Fruit fly (Drosophila melanogaster) whole organism, embryonic: ENCODE measurements around the gene Nup153.

Source experiments
- Atf6 ChIP-seq: fragments of 200-800 bp; sonication (Bioruptor generic); IDR thresholded peaks from 2 replicates; pipeline ENCODE4 v1.3.6; 2022; ENCODE audit warnings: missing biosample characterization, missing genetic modification characterization
- CG11093 ChIP-seq: fragments of 200-800 bp; sonication (Bioruptor generic); IDR thresholded peaks from 3 replicates; pipeline ENCODE4 v1.3.6; 2022; ENCODE audit warnings: missing biosample characterization, missing genetic modification characterization
- CG11504 ChIP-seq: fragments of 200-800 bp; sonication (Bioruptor generic); optimal IDR thresholded peaks from 3 replicates; lab custom pipeline; 2019; ENCODE audit warnings: missing biosample characterization, mild to moderate bottlenecking, missing genetic modification characterization, moderate library complexity
- CG12219 ChIP-seq: fragments of 200-800 bp; sonication (Bioruptor generic); optimal IDR thresholded peaks from 3 replicates; lab custom pipeline; 2018; ENCODE audit warnings: missing biosample characterization, mild to moderate bottlenecking, missing genetic modification characterization
- CG13296 ChIP-seq: fragments of 200-800 bp; sonication (Bioruptor generic); optimal IDR thresholded peaks from 3 replicates; lab custom pipeline; 2018; ENCODE audit warnings: missing biosample characterization, mild to moderate bottlenecking, missing genetic modification characterization
- CG14050 ChIP-seq: fragments of 200-800 bp; sonication (Bioruptor generic); IDR thresholded peaks from 3 replicates; pipeline ENCODE4 v1.3.6; 2022; ENCODE audit warnings: missing biosample characterization, missing genetic modification characterization
- CG14667 ChIP-seq: fragments of 200-800 bp; sonication (Bioruptor generic); IDR thresholded peaks from 2 replicates; pipeline ENCODE4 v1.3.6; 2022; ENCODE audit warnings: missing biosample characterization, missing genetic modification characterization
- CG15011 ChIP-seq: fragments of 200-800 bp; sonication (Bioruptor generic); optimal IDR thresholded peaks from 3 replicates; lab custom pipeline; 2018; ENCODE audit warnings: missing biosample characterization, mild to moderate bottlenecking, missing genetic modification characterization
- CG1529 ChIP-seq: fragments of 200-800 bp; sonication (Bioruptor generic); optimal IDR thresholded peaks from 3 replicates; lab custom pipeline; 2018; ENCODE audit warnings: missing biosample characterization, missing genetic modification characterization
- CG17568 ChIP-seq: fragments of 200-800 bp; sonication (Bioruptor generic); optimal IDR thresholded peaks from 2 replicates; lab custom pipeline; 2018; ENCODE audit warnings: missing biosample characterization, mild to moderate bottlenecking, missing genetic modification characterization, moderate library complexity
- CG17912 ChIP-seq: fragments of 200-800 bp; sonication (Bioruptor generic); optimal IDR thresholded peaks from 2 replicates; lab custom pipeline; 2018; ENCODE audit warnings: missing biosample characterization, mild to moderate bottlenecking, missing genetic modification characterization
- CG18764 ChIP-seq: fragments of 200-800 bp; sonication (Bioruptor generic); optimal IDR thresholded peaks from 3 replicates; lab custom pipeline; 2016; ENCODE audit warnings: missing biosample characterization, missing genetic modification characterization
- CG2712 ChIP-seq: fragments of 200-800 bp; optimal IDR thresholded peaks from 3 replicates; lab custom pipeline; 2019; ENCODE audit warnings: missing biosample characterization, mild to moderate bottlenecking, missing genetic modification characterization, moderate library complexity
- CG33213 ChIP-seq: fragments of 200-800 bp; sonication (Bioruptor generic); optimal IDR thresholded peaks from 3 replicates; lab custom pipeline; 2016; ENCODE audit warnings: missing biosample characterization, missing genetic modification characterization
- CG5245 ChIP-seq: fragments of 200-800 bp; sonication (Bioruptor generic); optimal IDR thresholded peaks from 3 replicates; lab custom pipeline; 2016; ENCODE audit warnings: missing biosample characterization, missing genetic modification characterization
- CG6175 ChIP-seq: fragments of 200-800 bp; sonication (Bioruptor generic); IDR thresholded peaks from 3 replicates; pipeline ENCODE4 v1.3.6; 2022; ENCODE audit warnings: missing biosample characterization, missing genetic modification characterization
- CG7556 ChIP-seq: fragments of 200-800 bp; sonication (Bioruptor generic); optimal IDR thresholded peaks from 2 replicates; lab custom pipeline; 2017; ENCODE audit warnings: missing biosample characterization, mild to moderate bottlenecking, missing genetic modification characterization
- CG9727 ChIP-seq: fragments of 200-800 bp; sonication (Bioruptor generic); optimal IDR thresholded peaks from 3 replicates; lab custom pipeline; 2017; ENCODE audit warnings: missing biosample characterization, mild to moderate bottlenecking, missing genetic modification characterization
- GATAe ChIP-seq: fragments of 200-800 bp; sonication (Bioruptor generic); conservative IDR thresholded peaks from 2 replicates; pipeline ENCODE4 v1.3.6; 2022; ENCODE audit warnings: missing biosample characterization, missing genetic modification characterization
- H15 ChIP-seq: fragments of 200-800 bp; sonication (Bioruptor generic); IDR thresholded peaks from 3 replicates; pipeline ENCODE4 v1.3.6; 2022; ENCODE audit warnings: missing biosample characterization, missing genetic modification characterization
- HLHmδ ChIP-seq: fragments of 200-800 bp; sonication (Bioruptor generic); optimal IDR thresholded peaks from 2 replicates; lab custom pipeline; 2018; ENCODE audit warnings: missing biosample characterization, mild to moderate bottlenecking, missing genetic modification characterization, moderate library complexity
- Hey ChIP-seq: fragments of 200-800 bp; sonication (Bioruptor generic); optimal IDR thresholded peaks from 3 replicates; lab custom pipeline; 2018; ENCODE audit warnings: missing biosample characterization, mild to moderate bottlenecking, missing genetic modification characterization
- Hmr ChIP-seq: fragments of 200-800 bp; sonication (Bioruptor generic); optimal IDR thresholded peaks from 3 replicates; lab custom pipeline; 2017; ENCODE audit warnings: mild to moderate bottlenecking, missing biosample characterization, missing genetic modification reagents, missing genetic modification characterization
- Hr51 ChIP-seq, 2 experiments: fragments of 200-800 bp; sonication (Bioruptor generic); optimal IDR thresholded peaks; 2 replicates in 1 of 2; 3 replicates in 1 of 2; lab custom pipeline; 2016 to 2018; ENCODE audit warnings: missing biosample characterization in 2 of 2, missing genetic modification characterization in 2 of 2, mild to moderate bottlenecking in 1 of 2, moderate library complexity in 1 of 2
- Myb ChIP-seq: fragments of 200-800 bp; sonication (Bioruptor generic); optimal IDR thresholded peaks from 2 replicates; lab custom pipeline; 2016; ENCODE audit warnings: missing biosample characterization, missing genetic modification characterization
- Ravus ChIP-seq: fragments of 200-800 bp; sonication (Bioruptor generic); IDR thresholded peaks from 2 replicates; pipeline ENCODE4 v1.3.6; 2022; ENCODE audit warnings: missing biosample characterization, missing genetic modification characterization
- Stat92E ChIP-seq, 3 experiments: fragments of >200 bp in 2 of 3; fragments of 200-800 bp in 1 of 3; sonication (Bioruptor generic) in 1 of 3; optimal IDR thresholded peaks; 2 replicates each; lab custom pipeline; 2017 to 2019; ENCODE audit warnings: missing biosample characterization in 3 of 3, missing genetic modification characterization in 3 of 3, mild to moderate bottlenecking in 1 of 3, moderate library complexity in 1 of 3
- ab ChIP-seq: fragments of 200-800 bp; sonication (Bioruptor generic); optimal IDR thresholded peaks from 2 replicates; lab custom pipeline; 2016; ENCODE audit warnings: missing biosample characterization, missing genetic modification characterization
- aop ChIP-seq: fragments of 200-800 bp; sonication (Bioruptor generic); IDR thresholded peaks from 2 replicates; pipeline ENCODE4 v1.3.6; 2022; ENCODE audit warnings: missing biosample characterization, missing genetic modification characterization
- ash1 ChIP-seq: fragments of 200-800 bp; sonication (Bioruptor generic); optimal IDR thresholded peaks from 2 replicates; lab custom pipeline; 2018; ENCODE audit warnings: missing biosample characterization, mild to moderate bottlenecking, missing genetic modification characterization
- bab2 ChIP-seq: fragments of 200-800 bp; sonication (Bioruptor generic); optimal IDR thresholded peaks from 2 replicates; lab custom pipeline; 2016; ENCODE audit warnings: missing biosample characterization, missing genetic modification characterization
- esg ChIP-seq: fragments of 200-800 bp; sonication (Bioruptor generic); conservative IDR thresholded peaks from 2 replicates; pipeline ENCODE4 v1.3.6; 2022; ENCODE audit warnings: missing biosample characterization, missing genetic modification characterization
- ewg ChIP-seq: fragments of 200-800 bp; sonication (Bioruptor generic); optimal IDR thresholded peaks from 3 replicates; lab custom pipeline; 2017; ENCODE audit warnings: mild to moderate bottlenecking, missing biosample characterization, missing genetic modification reagents, missing genetic modification characterization
- exex ChIP-seq: fragments of 200-800 bp; sonication (Bioruptor generic); optimal IDR thresholded peaks from 4 replicates; lab custom pipeline; 2018; ENCODE audit warnings: missing biosample characterization, mild to moderate bottlenecking, missing genetic modification characterization, moderate library complexity
- fru ChIP-seq: fragments of >200 bp; optimal IDR thresholded peaks from 2 replicates; lab custom pipeline; 2017
- gsb-n ChIP-seq: fragments of 200-800 bp; sonication (Bioruptor generic); optimal IDR thresholded peaks from 3 replicates; lab custom pipeline; 2018; ENCODE audit warnings: missing biosample characterization, mild to moderate bottlenecking, missing genetic modification characterization
- her ChIP-seq: fragments of 200-800 bp; sonication (Bioruptor generic); optimal IDR thresholded peaks from 2 replicates; lab custom pipeline; 2016; ENCODE audit warnings: missing biosample characterization, missing genetic modification characterization
- hkb ChIP-seq, 2 experiments: fragments of 200-800 bp in 1 of 2; fragments of >200 bp in 1 of 2; sonication (Bioruptor generic) in 1 of 2; IDR thresholded peaks in 1 of 2; optimal IDR thresholded peaks in 1 of 2; 2 replicates each; pipeline versions ENCODE4 v1.3.6 to Lab custom; 2017 to 2022; ENCODE audit warnings: missing biosample characterization in 1 of 2, missing genetic modification characterization in 1 of 2
- ken ChIP-seq: fragments of 200-800 bp; sonication (Bioruptor generic); IDR thresholded peaks from 3 replicates; pipeline ENCODE4 v1.3.6; 2022; ENCODE audit warnings: missing biosample characterization, missing genetic modification characterization
- klu ChIP-seq: fragments of 200-800 bp; sonication (Bioruptor generic); IDR thresholded peaks from 2 replicates; pipeline ENCODE4 v1.3.6; 2022; ENCODE audit warnings: missing biosample characterization, missing genetic modification characterization
- mirr ChIP-seq: fragments of 200-800 bp; sonication (Bioruptor generic); optimal IDR thresholded peaks from 3 replicates; lab custom pipeline; 2018; ENCODE audit warnings: missing biosample characterization, mild to moderate bottlenecking, missing genetic modification characterization
- peb ChIP-seq: fragments of 200-800 bp; sonication (Bioruptor generic); IDR thresholded peaks from 2 replicates; pipeline ENCODE4 v1.3.6; 2022; ENCODE audit warnings: missing biosample characterization, missing genetic modification characterization
- ranshi ChIP-seq: fragments of 200-800 bp; sonication (Bioruptor generic); IDR thresholded peaks from 2 replicates; pipeline ENCODE4 v1.3.6; 2022; ENCODE audit warnings: missing biosample characterization, missing genetic modification characterization
- repo ChIP-seq: fragments of 200-800 bp; sonication (Bioruptor generic); optimal IDR thresholded peaks from 2 replicates; lab custom pipeline; 2016; ENCODE audit warnings: missing biosample characterization, missing genetic modification characterization
- seq ChIP-seq: fragments of 200-800 bp; sonication (Bioruptor generic); IDR thresholded peaks from 2 replicates; pipeline ENCODE4 v1.3.6; 2022; ENCODE audit warnings: missing biosample characterization, missing genetic modification characterization
- sim ChIP-seq: fragments of 200-800 bp; sonication (Bioruptor generic); IDR thresholded peaks from 2 replicates; pipeline ENCODE4 v1.3.6; 2022; ENCODE audit warnings: missing biosample characterization, missing genetic modification characterization
- sima ChIP-seq: fragments of 200-800 bp; sonication (Bioruptor generic); optimal IDR thresholded peaks from 2 replicates; lab custom pipeline; 2016; ENCODE audit warnings: missing biosample characterization, missing genetic modification characterization
- sqz ChIP-seq: fragments of 200-800 bp; sonication (Bioruptor generic); optimal IDR thresholded peaks from 3 replicates; lab custom pipeline; 2018; ENCODE audit warnings: missing biosample characterization, mild to moderate bottlenecking, missing genetic modification characterization
- unc-4 ChIP-seq: fragments of 200-800 bp; sonication (Bioruptor generic); IDR thresholded peaks from 2 replicates; pipeline ENCODE4 v1.3.6; 2022; ENCODE audit warnings: missing biosample characterization, missing genetic modification characterization; ENCODE audit not compliant: partially characterized antibody
- unpg ChIP-seq: fragments of 200-800 bp; sonication (Bioruptor generic); optimal IDR thresholded peaks from 3 replicates; lab custom pipeline; 2018; ENCODE audit warnings: missing biosample characterization, mild to moderate bottlenecking, missing genetic modification characterization, moderate library complexity
- usp ChIP-seq: fragments of >200 bp; optimal IDR thresholded peaks from 2 replicates; lab custom pipeline; 2017; ENCODE audit warnings: missing biosample characterization, missing genetic modification characterization
- zfh2 ChIP-seq: fragments of 200-800 bp; sonication (Bioruptor generic); optimal IDR thresholded peaks from 2 replicates; lab custom pipeline; 2016; ENCODE audit warnings: missing biosample characterization, missing genetic modification characterization

Gene Nup153

DNA sequence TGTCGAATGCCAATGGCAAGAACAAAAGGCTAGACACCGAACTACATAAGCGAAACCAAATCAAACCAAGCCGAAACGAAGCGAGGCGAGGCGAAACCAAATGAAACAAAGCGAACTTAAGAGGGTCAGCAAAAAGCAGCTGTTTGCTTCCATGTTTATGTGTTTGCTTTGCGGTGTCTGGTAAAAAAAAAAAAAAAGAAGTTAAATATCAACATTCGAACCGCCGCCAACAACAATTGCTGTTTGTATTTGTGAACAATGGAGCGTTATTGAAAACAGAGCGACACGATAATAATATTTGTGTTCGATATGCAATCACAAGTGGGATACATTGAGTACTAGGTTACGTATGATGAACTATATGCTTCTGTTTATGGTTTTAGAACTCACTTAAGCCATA is 25.4 kb upstream of the Nup153 start (continued):
- peak; percentile 31 for TF ChIP-seq CG7556
- TF ChIP-seq HLHmδ (GFP tag; lab: Kevin White, UChicago), result no peak
- no peak for TF ChIP-seq Hr51 (GFP tag; optimal IDR thresholded peaks at IDR 0.05; lab: Kevin White, UChicago)
- peak; percentile 25 for TF ChIP-seq unpg (GFP tag; lab: Kevin White, UChicago)
- no peak for TF ChIP-seq ken (GFP tag; lab: Robert Waterston, UW)
- TF ChIP-seq Stat92E (GFP tag; optimal IDR thresholded peaks at IDR 0.05; lab: Kevin White, UChicago), result no peak
- TF ChIP-seq sima, result no peak
- TF ChIP-seq Hmr (GFP tag; lab: Kevin White, UChicago), result peak; percentile 73
- no peak for TF ChIP-seq ranshi (GFP tag; lab: Robert Waterston, UW)
- no peak for TF ChIP-seq zfh2 (GFP tag; lab: Kevin White, UChicago)
- no peak for TF ChIP-seq sqz
- no peak for TF ChIP-seq seq (GFP tag; lab: Robert Waterston, UW)
- TF ChIP-seq ab (GFP tag; lab: Kevin White, UChicago), result no peak
- TF ChIP-seq aop (GFP tag; lab: Robert Waterston, UW), result no peak
- no peak for TF ChIP-seq Myb (GFP tag; lab: Kevin White, UChicago)
- TF ChIP-seq sim (GFP tag; lab: Robert Waterston, UW), result no peak
- TF ChIP-seq hkb (optimal IDR thresholded peaks at IDR 0.05; lab: Kevin White, UChicago), result no peak
- no peak for TF ChIP-seq hkb (GFP tag; IDR thresholded peaks at IDR 0.05; lab: Robert Waterston, UW)
- TF ChIP-seq Ravus, result no peak
- TF ChIP-seq CG2712 (tag; lab: Kevin White, UChicago), result no peak
- TF ChIP-seq CG33213 (GFP tag; lab: Kevin White, UChicago), result no peak
- TF ChIP-seq CG5245 (GFP tag; lab: Kevin White, UChicago), result no peak
- TF ChIP-seq klu (GFP tag; lab: Robert Waterston, UW), result no peak
- peak; percentile 20 for TF ChIP-seq her (GFP tag; lab: Kevin White, UChicago)
- TF ChIP-seq CG9727, result peak; percentile 6
- TF ChIP-seq CG1529 (GFP tag; lab: Kevin White, UChicago), result no peak
- peak; percentile 1 for TF ChIP-seq CG11504 (tag; lab: Kevin White, UChicago)
- TF ChIP-seq CG17912 (GFP tag; lab: Kevin White, UChicago), result no peak
- TF ChIP-seq CG17568, result peak; percentile 71
- TF ChIP-seq fru (lab: Kevin White, UChicago), result no peak
- TF ChIP-seq ash1 (GFP tag; lab: Kevin White, UChicago), result no peak
- no peak for TF ChIP-seq CG14667 (GFP tag; lab: Robert Waterston, UW)
- TF ChIP-seq peb (GFP tag; lab: Robert Waterston, UW), result no peak
- TF ChIP-seq GATAe (GFP tag; lab: Robert Waterston, UW), result no peak
- TF ChIP-seq exex (tag; lab: Kevin White, UChicago), result no peak
- TF ChIP-seq CG14050 (GFP tag; lab: Robert Waterston, UW), result no peak
- TF ChIP-seq mirr, result peak; percentile 38
- TF ChIP-seq CG11093 (GFP tag; lab: Robert Waterston, UW), result no peak
- no peak for TF ChIP-seq CG18764 (GFP tag; lab: Kevin White, UChicago)
- TF ChIP-seq CG15011, result peak; percentile 25
- no peak for TF ChIP-seq usp (GFP tag; lab: Kevin White, UChicago)
- no peak for TF ChIP-seq gsb-n (tag; lab: Kevin White, UChicago)
- TF ChIP-seq CG6175 (GFP tag; lab: Robert Waterston, UW), result no peak
- no peak for TF ChIP-seq bab2
- TF ChIP-seq unc-4 (GFP tag; lab: Robert Waterston, UW), result no peak
- TF ChIP-seq Hey (tag; lab: Kevin White, UChicago), result no peak
- no peak for TF ChIP-seq ewg (GFP tag; lab: Kevin White, UChicago)
- no peak for TF ChIP-seq H15
- no peak for TF ChIP-seq CG12219 (GFP tag; lab: Kevin White, UChicago)
- peak; percentile 77 for TF ChIP-seq Atf6 (GFP tag; lab: Robert Waterston, UW)
- TF ChIP-seq CG13296 (GFP tag; lab: Kevin White, UChicago), result peak; percentile 62
- no peak for TF ChIP-seq esg
- no peak for TF ChIP-seq repo (GFP tag; lab: Kevin White, UChicago)
